Worm (Caenorhabditis elegans) whole organism, L2 larva: ENCODE data around the gene erh-1.

Experiments
- C34F6.9 ChIP-seq: fragments of 150-350 bp; optimal IDR thresholded peaks from 2 replicates; lab custom pipeline; 2014; ENCODE audit warnings: missing biosample characterization, missing genetic modification characterization
- F13H6.1 ChIP-seq: sonication (generic microtip); optimal IDR thresholded peaks from 2 replicates; lab custom pipeline; 2016; ENCODE audit warnings: missing genetic modification characterization, missing compliant biosample characterization
- R02D3.7 ChIP-seq: fragments of 150-350 bp; optimal IDR thresholded peaks from 2 replicates; lab custom pipeline; 2014; ENCODE audit warnings: missing biosample characterization, missing genetic modification characterization
- Y55F3AM.14 ChIP-seq: fragments of 200-800 bp; sonication (Bioruptor generic); optimal IDR thresholded peaks from 2 replicates; lab custom pipeline; 2018; ENCODE audit warnings: mild to moderate bottlenecking, missing genetic modification characterization, missing compliant biosample characterization
- alr-1 ChIP-seq: fragments of 150-350 bp; optimal IDR thresholded peaks from 2 replicates; lab custom pipeline; 2014; ENCODE audit warnings: missing biosample characterization, missing genetic modification characterization
- aly-2 ChIP-seq: fragments of 150-350 bp; optimal IDR thresholded peaks from 2 replicates; lab custom pipeline; 2014; ENCODE audit warnings: missing biosample characterization, missing genetic modification characterization
- ama-1 ChIP-seq: fragments of 150-350 bp; optimal IDR thresholded peaks from 2 replicates; lab custom pipeline; 2018; ENCODE audit warnings: inconsistent platforms
- blmp-1 ChIP-seq: sonication (generic microtip); optimal IDR thresholded peaks from 2 replicates; lab custom pipeline; 2017; ENCODE audit warnings: missing genetic modification characterization, mild to moderate bottlenecking, missing compliant biosample characterization, antibody characterized with exemption, moderate library complexity; ENCODE audit not compliant: insufficient read depth
- ceh-82 ChIP-seq: fragments of 150-350 bp; optimal IDR thresholded peaks from 2 replicates; lab custom pipeline; 2014; ENCODE audit warnings: missing biosample characterization, missing genetic modification characterization
- crh-2 ChIP-seq: sonication (generic microtip); optimal IDR thresholded peaks from 2 replicates; lab custom pipeline; 2017; ENCODE audit warnings: missing biosample characterization, missing genetic modification characterization
- elt-1 ChIP-seq: fragments of 150-350 bp; optimal IDR thresholded peaks from 2 replicates; lab custom pipeline; 2014; ENCODE audit warnings: missing biosample characterization, missing genetic modification characterization
- fos-1 ChIP-seq: fragments of 150-350 bp; optimal IDR thresholded peaks from 2 replicates; lab custom pipeline; 2014; ENCODE audit warnings: missing biosample characterization, missing genetic modification characterization
- lin-11 ChIP-seq: fragments of 150-350 bp; sonication (generic microtip); optimal IDR thresholded peaks from 2 replicates; lab custom pipeline; 2014; ENCODE audit warnings: missing biosample characterization, missing genetic modification characterization, inconsistent platforms, mixed read lengths
- lsy-2 ChIP-seq, 2 experiments: fragments of 150-350 bp in 1 of 2; sonication (generic microtip) in 1 of 2; optimal IDR thresholded peaks; 2 replicates each; lab custom pipeline; 2014 to 2017; ENCODE audit warnings: missing biosample characterization in 2 of 2, missing genetic modification characterization in 2 of 2
- mab-5 ChIP-seq: fragments of 150-350 bp; optimal IDR thresholded peaks from 2 replicates; lab custom pipeline; 2014; ENCODE audit warnings: missing biosample characterization, missing genetic modification characterization
- mdl-1 ChIP-seq, 2 experiments: fragments of 150-350 bp in 1 of 2; sonication (generic microtip) in 1 of 2; optimal IDR thresholded peaks; 2 replicates each; lab custom pipeline; 2017; ENCODE audit warnings: missing biosample characterization in 2 of 2, missing genetic modification characterization in 2 of 2
- nhr-11 ChIP-seq: fragments of 150-350 bp; optimal IDR thresholded peaks from 2 replicates; lab custom pipeline; 2014; ENCODE audit warnings: missing biosample characterization, missing genetic modification characterization
- nhr-12 ChIP-seq: fragments of 150-350 bp; optimal IDR thresholded peaks from 2 replicates; lab custom pipeline; 2014; ENCODE audit warnings: missing biosample characterization, missing genetic modification characterization
- nhr-129 ChIP-seq: fragments of 150-350 bp; optimal IDR thresholded peaks from 2 replicates; lab custom pipeline; 2014; ENCODE audit warnings: missing biosample characterization, missing genetic modification characterization
- nhr-21 ChIP-seq: fragments of 150-350 bp; optimal IDR thresholded peaks from 2 replicates; lab custom pipeline; 2014; ENCODE audit warnings: missing biosample characterization, missing genetic modification characterization
- nhr-23 ChIP-seq: fragments of 150-350 bp; optimal IDR thresholded peaks from 2 replicates; lab custom pipeline; 2014; ENCODE audit warnings: missing biosample characterization, missing genetic modification reagents, missing genetic modification characterization
- nhr-25 ChIP-seq: fragments of 150-350 bp; sonication (generic microtip); optimal IDR thresholded peaks from 3 replicates; lab custom pipeline; 2014; ENCODE audit warnings: missing biosample characterization, missing genetic modification characterization
- nhr-6 ChIP-seq: fragments of 150-350 bp; optimal IDR thresholded peaks from 2 replicates; lab custom pipeline; 2014; ENCODE audit warnings: missing biosample characterization, missing genetic modification characterization
- peb-1 ChIP-seq: fragments of 150-350 bp; optimal IDR thresholded peaks from 2 replicates; lab custom pipeline; 2014; ENCODE audit warnings: missing biosample characterization, missing genetic modification characterization
- sem-4 ChIP-seq: fragments of 150-350 bp; optimal IDR thresholded peaks from 2 replicates; lab custom pipeline; 2014; ENCODE audit warnings: missing biosample characterization, missing genetic modification reagents, missing genetic modification characterization
- skn-1 ChIP-seq: sonication (generic microtip); optimal IDR thresholded peaks from 2 replicates; lab custom pipeline; 2017; ENCODE audit warnings: missing biosample characterization, missing genetic modification characterization
- sma-3 ChIP-seq: sonication (generic microtip); optimal IDR thresholded peaks from 2 replicates; lab custom pipeline; 2016; ENCODE audit warnings: missing genetic modification reagents, missing genetic modification characterization, missing compliant biosample characterization
- sma-9 ChIP-seq, 2 experiments: fragments of 150-350 bp in 1 of 2; sonication (generic microtip) in 1 of 2; optimal IDR thresholded peaks; 2 replicates each; lab custom pipeline; 2014 to 2016; ENCODE audit warnings: missing genetic modification characterization in 2 of 2, mild to moderate bottlenecking in 1 of 2, missing biosample characterization in 1 of 2, missing compliant biosample characterization in 1 of 2, missing genetic modification reagents in 1 of 2, moderate library complexity in 1 of 2
- snpc-4 ChIP-seq: fragments of 150-350 bp; optimal IDR thresholded peaks from 2 replicates; lab custom pipeline; 2014; ENCODE audit warnings: missing biosample characterization, missing genetic modification characterization
- unc-39 ChIP-seq: fragments of 150-350 bp; optimal IDR thresholded peaks from 2 replicates; lab custom pipeline; 2014; ENCODE audit warnings: missing biosample characterization, missing genetic modification characterization
- unc-55 ChIP-seq: fragments of 150-350 bp; sonication (generic microtip); optimal IDR thresholded peaks from 3 replicates; lab custom pipeline; 2014; ENCODE audit warnings: missing biosample characterization, missing genetic modification reagents, missing genetic modification characterization
- unc-62 ChIP-seq: fragments of 150-350 bp; optimal IDR thresholded peaks from 2 replicates; lab custom pipeline; 2014; ENCODE audit warnings: missing biosample characterization, missing genetic modification reagents, missing genetic modification characterization
- zag-1 ChIP-seq: fragments of 150-350 bp; optimal IDR thresholded peaks from 2 replicates; lab custom pipeline; 2014; ENCODE audit warnings: missing biosample characterization, missing genetic modification characterization
- ztf-1 ChIP-seq: fragments of 200-800 bp; sonication (Bioruptor generic); conservative IDR thresholded peaks from 2 replicates; pipeline ENCODE4 v1.3.6; 2022; ENCODE audit warnings: missing genetic modification characterization, missing compliant biosample characterization
- ztf-11 ChIP-seq: sonication (generic microtip); optimal IDR thresholded peaks from 2 replicates; lab custom pipeline; 2017; ENCODE audit warnings: missing biosample characterization, missing genetic modification characterization
- ztf-4 ChIP-seq: fragments of 150-350 bp; optimal IDR thresholded peaks from 2 replicates; lab custom pipeline; 2014; ENCODE audit warnings: missing biosample characterization, missing genetic modification characterization

erh-1 gene

DNA sequence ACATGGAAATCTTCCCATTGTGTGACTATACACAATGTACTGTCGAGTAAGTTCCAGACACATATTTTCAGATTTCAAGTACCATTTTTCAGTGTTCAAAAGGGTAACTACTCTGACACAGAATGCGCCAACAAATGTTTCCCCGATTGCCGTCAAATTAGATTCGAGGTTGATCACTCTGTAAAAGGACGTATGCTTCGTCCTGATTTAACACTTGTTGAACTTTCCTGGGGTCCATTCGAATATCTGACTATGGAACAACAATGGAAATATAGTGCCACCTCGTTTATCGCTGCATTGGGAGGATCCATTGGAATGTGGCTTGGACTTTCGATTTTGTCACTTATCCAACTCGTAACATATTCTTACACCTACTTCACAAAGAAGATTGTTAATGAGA lies 4.7 kb downstream of the erh-1 start:
- TF ChIP-seq sma-9 (GFP tag; optimal IDR thresholded peaks at IDR 0.05; lab: Kevin White, UChicago) (no peak), sma-9 (tag; optimal IDR thresholded peaks at IDR 0.05; lab: Kevin White, UChicago) (no peak), nhr-21 (tag; lab: Kevin White, UChicago) (no peak), ceh-82 (tag; lab: Kevin White, UChicago) (no peak), elt-1 (tag; lab: Kevin White, UChicago) (no peak), sem-4 (tag; lab: Kevin White, UChicago) (no peak), unc-62 (GFP tag; lab: Kevin White, UChicago) (no peak), C34F6.9 (tag; lab: Kevin White, UChicago) (no peak), crh-2 (tag; lab: Kevin White, UChicago) (no peak), mdl-1 (tag; optimal IDR thresholded peaks at IDR 0.05; lab: Kevin White, UChicago) (no peak), blmp-1 (tag; lab: Kevin White, UChicago) (no peak), zag-1 (no peak), ztf-4 (no peak), nhr-12 (tag; lab: Kevin White, UChicago) (no peak), ztf-11 (tag; lab: Kevin White, UChicago) (no peak), nhr-6 (tag; lab: Kevin White, UChicago) (no peak), nhr-11 (tag; lab: Kevin White, UChicago) (no peak), fos-1 (tag; lab: Kevin White, UChicago) (no peak), nhr-129 (no peak)

DNA sequence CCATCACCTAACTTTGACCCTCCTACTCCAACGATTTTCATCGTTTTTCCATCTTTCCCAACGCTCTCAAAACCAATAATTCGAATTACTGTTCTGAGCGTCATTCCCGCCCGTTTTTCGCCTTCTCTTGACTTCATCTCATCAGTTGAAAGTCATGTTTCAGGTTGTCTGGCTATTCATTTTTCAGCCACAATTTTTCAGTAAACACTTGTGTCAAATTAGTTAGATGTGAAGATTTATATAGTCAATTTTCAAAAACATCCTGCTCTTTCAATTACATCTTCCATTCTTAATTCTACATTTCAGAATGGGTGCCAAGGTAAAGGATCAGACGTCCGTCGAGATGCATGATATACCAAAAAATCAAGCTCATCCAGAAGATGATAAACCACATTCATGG lies 6.3 kb downstream of the erh-1 start, which contains the start of gene del-6:
Gene del-6, plus strand, starts transcription at position 301 of the 400 bp plus-strand sequence.
- no peak for TF ChIP-seq nhr-129
- no peak for TF ChIP-seq skn-1
- no peak for TF ChIP-seq unc-39 (tag; lab: Kevin White, UChicago)
- no peak for TF ChIP-seq ama-1 (lab: Kevin White, UChicago)
- TF ChIP-seq peb-1 (tag; lab: Kevin White, UChicago): no peak
- no peak for TF ChIP-seq snpc-4 (tag; lab: Kevin White, UChicago)
- no peak for TF ChIP-seq elt-1 (tag; lab: Kevin White, UChicago)
- TF ChIP-seq F13H6.1: no peak
- TF ChIP-seq ztf-1 (GFP tag; lab: Robert Waterston, UW): no peak
- TF ChIP-seq mdl-1 (tag; optimal IDR thresholded peaks at IDR 0.05; lab: Kevin White, UChicago): no peak
- no peak for TF ChIP-seq lsy-2 (tag; optimal IDR thresholded peaks at IDR 0.05; lab: Kevin White, UChicago)
- TF ChIP-seq aly-2: no peak
- no peak for TF ChIP-seq lin-11 (tag; lab: Kevin White, UChicago)
- TF ChIP-seq nhr-25 (tag; lab: Kevin White, UChicago): no peak

DNA sequence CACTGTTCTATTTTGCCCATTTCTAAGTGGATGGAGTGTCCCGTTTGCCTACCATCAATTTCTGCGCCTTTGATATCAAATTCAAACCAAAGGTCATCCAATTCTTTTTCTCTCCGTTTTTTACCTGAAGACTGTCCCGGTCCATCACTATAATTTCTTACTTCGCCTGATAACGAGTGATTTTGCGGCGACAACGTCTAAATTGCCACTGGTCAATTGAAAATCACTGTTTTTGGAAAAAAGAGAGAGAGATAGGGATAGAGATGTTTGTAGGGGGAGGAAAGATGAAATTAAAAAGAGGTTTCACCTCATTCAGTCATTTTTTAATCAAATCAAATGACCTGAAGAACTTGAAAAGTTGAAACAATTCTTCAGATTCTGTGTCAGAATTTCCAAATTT lies 7.4 kb downstream of the erh-1 start:
- TF ChIP-seq sma-3 (GFP tag; lab: Kevin White, UChicago) (peak; percentile 21), sem-4 (tag; lab: Kevin White, UChicago) (no peak), ceh-82 (tag; lab: Kevin White, UChicago) (no peak), R02D3.7 (tag; lab: Kevin White, UChicago) (no peak), mab-5 (tag; lab: Kevin White, UChicago) (no peak), crh-2 (tag; lab: Kevin White, UChicago) (no peak)

DNA sequence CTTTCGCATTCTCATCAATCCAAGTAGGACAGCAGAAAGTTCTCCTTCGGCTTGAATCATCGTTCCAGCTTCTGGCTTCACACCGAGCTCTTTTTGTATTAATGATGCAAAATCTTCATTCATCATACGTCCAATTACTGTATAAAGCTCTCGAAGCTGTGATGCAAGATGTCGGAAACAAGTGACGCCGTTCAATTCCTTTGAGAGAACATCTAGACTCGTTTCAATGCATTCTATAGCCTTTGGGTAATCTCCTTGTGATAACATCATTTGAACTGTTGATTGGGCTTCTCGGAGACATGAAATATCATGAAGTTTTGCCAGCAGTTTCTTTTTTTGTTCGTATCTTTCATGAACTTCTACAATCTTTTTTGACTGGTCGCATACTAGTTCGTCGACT lies 10.4 kb downstream of the erh-1 start:
- TF ChIP-seq ztf-1 (GFP tag; lab: Robert Waterston, UW) (no peak), snpc-4 (tag; lab: Kevin White, UChicago) (no peak), C34F6.9 (tag; lab: Kevin White, UChicago) (no peak), nhr-23 (tag; lab: Kevin White, UChicago) (no peak), alr-1 (tag; lab: Kevin White, UChicago) (no peak), unc-62 (GFP tag; lab: Kevin White, UChicago) (no peak), nhr-12 (tag; lab: Kevin White, UChicago) (no peak), elt-1 (tag; lab: Kevin White, UChicago) (no peak), ztf-4 (no peak), aly-2 (no peak), Y55F3AM.14 (GFP tag; lab: Kevin White, UChicago) (no peak), F13H6.1 (no peak), zag-1 (no peak), unc-55 (no peak), skn-1 (no peak), sma-3 (GFP tag; lab: Kevin White, UChicago) (no peak)
